Worm (Caenorhabditis elegans): ENCODE measurements around the gene ZK353.4.

The ZK353.4 gene

DNA sequence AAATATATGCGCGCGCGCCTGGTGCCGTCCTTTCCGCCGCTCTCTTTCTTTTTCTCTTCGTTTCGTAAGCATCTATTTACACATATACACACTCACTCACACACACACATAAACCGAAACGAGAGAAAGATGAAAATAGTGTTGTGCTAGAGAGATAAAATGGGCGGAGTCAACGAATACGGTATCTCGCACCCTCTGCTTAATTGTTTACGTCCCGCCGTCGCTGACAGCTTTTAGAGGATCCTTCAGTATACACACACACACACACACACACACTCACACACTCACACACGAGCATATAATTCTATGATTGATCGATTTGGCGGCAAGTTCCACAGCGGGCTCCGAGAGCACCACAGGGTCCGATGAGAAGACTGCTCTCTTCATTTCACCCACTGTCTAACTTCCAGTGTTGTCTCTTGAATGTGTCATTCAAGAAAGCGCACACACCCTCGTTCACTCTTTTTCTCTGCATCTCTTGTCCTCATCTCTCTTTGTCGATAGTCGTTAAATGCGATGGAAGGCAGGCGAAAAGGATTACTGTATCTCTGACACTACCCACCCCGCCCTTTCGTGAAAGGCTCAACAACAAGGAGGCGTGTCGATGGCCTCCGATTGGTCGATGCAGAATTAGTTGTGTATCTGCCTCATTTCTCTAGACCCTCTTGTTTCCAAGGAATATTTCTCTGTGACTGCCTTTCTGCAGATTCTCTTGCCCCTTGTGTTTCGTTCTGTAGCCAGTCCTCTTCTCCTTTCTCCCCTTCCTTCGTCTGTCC, 27.9 kb upstream of the ZK353.4 start:
- TF ChIP-seq nhr-28 (tag; optimal IDR thresholded peaks at IDR 0.05) (no peak), lsy-2 (tag; optimal IDR thresholded peaks at IDR 0.05) (peak; percentile 96), nhr-2 (tag; optimal IDR thresholded peaks at IDR 0.05) (peak; percentile 13), nhr-237 (tag; optimal IDR thresholded peaks at IDR 0.05) (peak; percentile 75), elt-3 (tag; optimal IDR thresholded peaks at IDR 0.05) (no peak), ceh-39 (tag; optimal IDR thresholded peaks at IDR 0.05) (peak; percentile 95), mep-1 (tag; optimal IDR thresholded peaks at IDR 0.05) (peak; percentile 62), ceh-83 (GFP tag; optimal IDR thresholded peaks at IDR 0.05) (peak; percentile 61), hlh-1 (tag; optimal IDR thresholded peaks at IDR 0.05) (peak; percentile 45), sptf-1 (tag; optimal IDR thresholded peaks at IDR 0.05) (peak; percentile 54), lin-13 (tag; optimal IDR thresholded peaks at IDR 0.05) (peak; percentile 64), cnd-1 (tag; optimal IDR thresholded peaks at IDR 0.05) (no peak), ztf-11 (tag; optimal IDR thresholded peaks at IDR 0.05) (peak; percentile 81), ceh-43 (GFP tag; optimal IDR thresholded peaks at IDR 0.05) (peak; percentile 23), M03D4.4 (tag; optimal IDR thresholded peaks at IDR 0.05) (peak; percentile 71), mls-2 (tag; optimal IDR thresholded peaks at IDR 0.05) (peak; percentile 83), unc-62 (GFP tag; optimal IDR thresholded peaks at IDR 0.05) (peak; percentile 98), drap-1 (GFP tag; optimal IDR thresholded peaks at IDR 0.05) (peak; percentile 44), zip-8 (tag; optimal IDR thresholded peaks at IDR 0.05) (no peak), elt-1 (tag; optimal IDR thresholded peaks at IDR 0.05; ENCODE audit: borderline replicate concordance, insufficient read depth) (no peak), sem-2 (GFP tag; optimal IDR thresholded peaks at IDR 0.05) (no peak), unc-39 (tag; optimal IDR thresholded peaks at IDR 0.05) (peak; percentile 78), pha-4 (tag; optimal IDR thresholded peaks at IDR 0.05) (peak; percentile 91), ces-1 (GFP tag; optimal IDR thresholded peaks at IDR 0.05) (peak; percentile 96), nhr-12 (tag; optimal IDR thresholded peaks at IDR 0.05) (peak; percentile 61), blmp-1 (tag; optimal IDR thresholded peaks at IDR 0.05) (no peak), mab-5 (tag; optimal IDR thresholded peaks at IDR 0.05) (peak; percentile 46), flh-1 (GFP tag; optimal IDR thresholded peaks at IDR 0.05) (no peak), tbx-8 (GFP tag; optimal IDR thresholded peaks at IDR 0.05) (no peak), unc-120 (tag; optimal IDR thresholded peaks at IDR 0.05; ENCODE audit: poor library complexity, severe bottlenecking) (peak; percentile 92), nhr-76 (tag; optimal IDR thresholded peaks at IDR 0.05) (no peak), snpc-4 (tag; optimal IDR thresholded peaks at IDR 0.05) (no peak), ham-2 (GFP tag; optimal IDR thresholded peaks at IDR 0.05) (peak; percentile 86), bed-3 (GFP tag; optimal IDR thresholded peaks at IDR 0.05) (no peak), lin-32 (GFP tag; optimal IDR thresholded peaks at IDR 0.05) (no peak)

DNA sequence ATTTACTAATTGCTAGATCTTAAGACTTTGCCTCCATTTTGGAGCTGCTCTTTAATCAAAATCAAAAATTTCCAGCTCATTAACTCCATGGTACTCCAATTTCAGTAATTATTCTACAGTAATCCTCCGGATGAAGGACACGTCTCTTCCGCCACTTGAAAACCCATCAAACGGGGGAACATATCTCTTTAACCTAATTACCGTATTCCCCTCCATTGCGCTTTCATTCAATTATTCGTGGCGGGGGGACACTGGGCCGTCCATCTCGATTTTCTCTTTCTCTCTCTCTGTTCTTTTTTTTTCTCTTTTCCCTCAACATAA, 27.4 kb upstream of the ZK353.4 start:
- TF ChIP-seq blmp-1 (tag; optimal IDR thresholded peaks at IDR 0.05), result peak; percentile 37
- TF ChIP-seq ztf-11 (tag; optimal IDR thresholded peaks at IDR 0.05), result no peak
- peak; percentile 99 for TF ChIP-seq ces-1 (GFP tag; optimal IDR thresholded peaks at IDR 0.05)

DNA sequence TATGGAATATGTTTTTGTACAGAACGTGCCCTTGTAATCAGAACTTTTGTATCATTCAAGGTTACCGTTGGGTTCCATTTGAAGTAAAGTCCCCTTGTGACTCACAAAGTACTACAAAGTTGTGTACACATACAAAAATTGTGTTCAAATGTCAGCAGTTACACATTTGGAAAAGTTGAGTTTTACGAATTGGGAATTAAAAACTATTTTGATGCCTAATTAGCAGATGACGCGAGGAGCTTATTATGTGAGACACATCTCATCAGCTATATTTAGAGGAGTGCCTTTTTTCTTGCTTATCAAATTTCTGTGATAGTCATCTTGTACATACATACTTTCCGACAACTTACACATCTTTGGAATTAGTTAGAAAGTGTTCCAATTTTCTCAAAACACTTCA, 24.1 kb upstream of the ZK353.4 start:
- TF ChIP-seq ceh-39 (tag; optimal IDR thresholded peaks at IDR 0.05), result no peak
- TF ChIP-seq nhr-237 (tag; optimal IDR thresholded peaks at IDR 0.05), result no peak
- TF ChIP-seq sptf-1 (tag; optimal IDR thresholded peaks at IDR 0.05), result no peak
- TF ChIP-seq elt-1 (tag; optimal IDR thresholded peaks at IDR 0.05; ENCODE audit: borderline replicate concordance, insufficient read depth), result no peak
- TF ChIP-seq bed-3 (GFP tag; optimal IDR thresholded peaks at IDR 0.05), result no peak
- no peak for TF ChIP-seq ham-2 (GFP tag; optimal IDR thresholded peaks at IDR 0.05)
- no peak for TF ChIP-seq pha-4 (tag; optimal IDR thresholded peaks at IDR 0.05)
- TF ChIP-seq flh-1 (GFP tag; optimal IDR thresholded peaks at IDR 0.05), result no peak
- no peak for TF ChIP-seq tbx-8 (GFP tag; optimal IDR thresholded peaks at IDR 0.05)
- TF ChIP-seq M03D4.4 (tag; optimal IDR thresholded peaks at IDR 0.05), result no peak
- TF ChIP-seq unc-39 (tag; optimal IDR thresholded peaks at IDR 0.05), result no peak
- no peak for TF ChIP-seq lin-13 (tag; optimal IDR thresholded peaks at IDR 0.05)
- TF ChIP-seq lin-32 (GFP tag; optimal IDR thresholded peaks at IDR 0.05), result no peak
- TF ChIP-seq nhr-2 (tag; optimal IDR thresholded peaks at IDR 0.05), result no peak
- no peak for TF ChIP-seq zip-8 (tag; optimal IDR thresholded peaks at IDR 0.05)
- TF ChIP-seq ceh-43 (GFP tag; optimal IDR thresholded peaks at IDR 0.05), result no peak

Measured in whole organism, mixed stage, embryonic.